Worm (Caenorhabditis elegans): ENCODE measurements around the gene ZK632.10.

- TF ChIP-seq dao-5 (tag; optimal IDR thresholded peaks at IDR 0.05) (no peak), him-1 (tag; optimal IDR thresholded peaks at IDR 0.05) (no peak)
Observed at ce11 chrIII:9860201-9860780, 32.8 kb upstream of the ZK632.10 start, which contains the start of gene twk-48.
